Worm (Caenorhabditis elegans) whole organism, L1 larva: ENCODE results near the gene C13F10.7.

Source experiments
- C16A3.4 ChIP-seq: fragments of 150-350 bp; optimal IDR thresholded peaks from 2 replicates; lab custom pipeline; 2014; ENCODE audit warnings: missing biosample characterization, missing genetic modification characterization
- alr-1 ChIP-seq: fragments of 200-800 bp; sonication (Bioruptor generic); optimal IDR thresholded peaks from 2 replicates; lab custom pipeline; 2018; ENCODE audit warnings: borderline replicate concordance, mild to moderate bottlenecking, missing genetic modification characterization, missing compliant biosample characterization
- aly-2 ChIP-seq: fragments of 150-350 bp; optimal IDR thresholded peaks from 2 replicates; lab custom pipeline; 2014; ENCODE audit warnings: missing biosample characterization, missing genetic modification characterization
- ama-1 ChIP-seq: fragments of 150-350 bp; optimal IDR thresholded peaks from 2 replicates; lab custom pipeline; 2014
- ceh-8 ChIP-seq: fragments of 200-800 bp; sonication (Bioruptor generic); optimal IDR thresholded peaks from 2 replicates; lab custom pipeline; 2018; ENCODE audit warnings: mild to moderate bottlenecking, missing genetic modification characterization, moderate library complexity, missing compliant biosample characterization
- dpl-1 ChIP-seq, 3 experiments: fragments of 150-350 bp in 2 of 3; sonication (generic microtip) in 1 of 3; optimal IDR thresholded peaks; 2 replicates each; lab custom pipeline; 2014 to 2017; ENCODE audit warnings: missing biosample characterization in 3 of 3, missing genetic modification characterization in 3 of 3, missing genetic modification reagents in 3 of 3
- efl-1 ChIP-seq, 4 experiments: fragments of 150-350 bp; optimal IDR thresholded peaks in 3 of 4; peaks in 1 of 4; 1 replicate in 1 of 4; 2 replicates in 3 of 4; lab custom pipeline; 2014; ENCODE audit warnings: missing biosample characterization in 2 of 4, missing genetic modification characterization in 2 of 4, missing genetic modification reagents in 2 of 4
- egl-27 ChIP-seq, 2 experiments: fragments of 150-350 bp in 1 of 2; sonication (generic microtip); optimal IDR thresholded peaks; 3 replicates each; lab custom pipeline; 2017 to 2018; ENCODE audit warnings: missing biosample characterization in 2 of 2, missing genetic modification characterization in 2 of 2, missing genetic modification reagents in 2 of 2
- elt-2 ChIP-seq: sonication (generic microtip); optimal IDR thresholded peaks from 2 replicates; lab custom pipeline; 2016; ENCODE audit warnings: missing genetic modification characterization, mild to moderate bottlenecking, inconsistent platforms, missing compliant biosample characterization, missing genetic modification reagents
- elt-3 ChIP-seq, 6 experiments: fragments of 150-350 bp in 1 of 6; sonication (generic microtip); optimal IDR thresholded peaks; 2 replicates each; lab custom pipeline; 2017 to 2018; ENCODE audit warnings: missing biosample characterization in 6 of 6, missing genetic modification characterization in 6 of 6, inconsistent platforms in 1 of 6
- fkh-4 ChIP-seq: sonication (generic microtip); optimal IDR thresholded peaks from 2 replicates; lab custom pipeline; 2016; ENCODE audit warnings: missing compliant biosample characterization, missing genetic modification characterization, borderline replicate concordance
- fos-1 ChIP-seq: fragments of 150-350 bp; optimal IDR thresholded peaks from 2 replicates; lab custom pipeline; 2014; ENCODE audit warnings: missing biosample characterization, missing genetic modification characterization
- irx-1 ChIP-seq: sonication (generic microtip); optimal IDR thresholded peaks from 2 replicates; lab custom pipeline; 2016; ENCODE audit warnings: missing genetic modification characterization, missing compliant biosample characterization
- jun-1 ChIP-seq: fragments of 150-350 bp; optimal IDR thresholded peaks from 2 replicates; lab custom pipeline; 2014; ENCODE audit warnings: missing biosample characterization, missing genetic modification reagents, missing genetic modification characterization
- lin-13 ChIP-seq: fragments of 150-350 bp; optimal IDR thresholded peaks from 2 replicates; lab custom pipeline; 2014; ENCODE audit warnings: missing biosample characterization, missing genetic modification reagents, missing genetic modification characterization
- lin-14 ChIP-seq: fragments of 200-800 bp; sonication (Bioruptor generic); optimal IDR thresholded peaks from 2 replicates; lab custom pipeline; 2018; ENCODE audit warnings: mild to moderate bottlenecking, missing genetic modification characterization, moderate library complexity, missing compliant biosample characterization
- lin-15B ChIP-seq: fragments of 150-350 bp; sonication (generic microtip); optimal IDR thresholded peaks from 3 replicates; lab custom pipeline; 2014; ENCODE audit warnings: missing biosample characterization, missing genetic modification characterization
- lin-35 ChIP-seq, 2 experiments: fragments of 150-350 bp; optimal IDR thresholded peaks; 2 replicates each; lab custom pipeline; 2014; ENCODE audit warnings: missing biosample characterization in 2 of 2, missing genetic modification characterization in 2 of 2, missing genetic modification reagents in 2 of 2
- lir-3 ChIP-seq: sonication (generic microtip); optimal IDR thresholded peaks from 2 replicates; lab custom pipeline; 2016; ENCODE audit warnings: mild to moderate bottlenecking, missing genetic modification characterization, moderate library complexity, missing compliant biosample characterization; ENCODE audit not compliant: poor library complexity
- nhr-11 ChIP-seq: fragments of 150-350 bp; optimal IDR thresholded peaks from 2 replicates; lab custom pipeline; 2014; ENCODE audit warnings: missing biosample characterization, missing genetic modification characterization
- nhr-20 ChIP-seq: sonication (generic microtip); optimal IDR thresholded peaks from 2 replicates; lab custom pipeline; 2016; ENCODE audit warnings: mild to moderate bottlenecking, missing genetic modification characterization, missing compliant biosample characterization
- nhr-237 ChIP-seq: fragments of 150-350 bp; optimal IDR thresholded peaks from 2 replicates; lab custom pipeline; 2014; ENCODE audit warnings: missing biosample characterization, missing genetic modification characterization
- nhr-28 ChIP-seq: fragments of 150-350 bp; optimal IDR thresholded peaks from 2 replicates; lab custom pipeline; 2014; ENCODE audit warnings: missing biosample characterization, missing genetic modification characterization
- nhr-47 ChIP-seq: sonication (generic microtip); optimal IDR thresholded peaks from 2 replicates; lab custom pipeline; 2016; ENCODE audit warnings: mild to moderate bottlenecking, missing genetic modification characterization, moderate library complexity, missing compliant biosample characterization
- nhr-71 ChIP-seq: sonication (generic microtip); optimal IDR thresholded peaks from 2 replicates; lab custom pipeline; 2016; ENCODE audit warnings: mild to moderate bottlenecking, missing genetic modification characterization, moderate library complexity, missing compliant biosample characterization
- nhr-85 ChIP-seq: sonication (generic microtip); peaks from one replicate; lab custom pipeline; 2016; ENCODE audit warnings: missing genetic modification characterization, inconsistent platforms, missing compliant biosample characterization
- nhr-90 ChIP-seq: sonication (generic microtip); optimal IDR thresholded peaks from 2 replicates; lab custom pipeline; 2016; ENCODE audit warnings: mild to moderate bottlenecking, missing genetic modification characterization, missing compliant biosample characterization; ENCODE audit not compliant: poor library complexity
- pax-3 ChIP-seq: fragments of 200-800 bp; sonication (Bioruptor generic); optimal IDR thresholded peaks from 2 replicates; lab custom pipeline; 2018; ENCODE audit warnings: mild to moderate bottlenecking, missing genetic modification characterization, moderate library complexity, missing compliant biosample characterization
- pqm-1 ChIP-seq: sonication (generic microtip); optimal IDR thresholded peaks from 3 replicates; lab custom pipeline; 2017; ENCODE audit warnings: missing biosample characterization, missing genetic modification characterization
- snpc-4 ChIP-seq: fragments of 150-350 bp; optimal IDR thresholded peaks from 2 replicates; lab custom pipeline; 2014; ENCODE audit warnings: missing biosample characterization, missing genetic modification characterization
- snu-23 ChIP-seq: sonication (generic microtip); optimal IDR thresholded peaks from 2 replicates; lab custom pipeline; 2016; ENCODE audit warnings: missing genetic modification characterization, missing compliant biosample characterization
- sox-4 ChIP-seq: sonication (generic microtip); optimal IDR thresholded peaks from 2 replicates; lab custom pipeline; 2016; ENCODE audit warnings: missing genetic modification characterization, missing compliant biosample characterization
- unc-62 ChIP-seq: fragments of 150-350 bp; optimal IDR thresholded peaks from 2 replicates; lab custom pipeline; 2014; ENCODE audit warnings: missing biosample characterization, missing genetic modification reagents, missing genetic modification characterization
- unc-86 ChIP-seq: sonication (generic microtip); optimal IDR thresholded peaks from 2 replicates; lab custom pipeline; 2016; ENCODE audit warnings: missing genetic modification characterization, missing compliant biosample characterization
- unc-98 ChIP-seq: fragments of 200-800 bp; sonication (Bioruptor generic); IDR thresholded peaks from 2 replicates; pipeline ENCODE4 v1.3.6; 2022; ENCODE audit warnings: missing genetic modification characterization, missing compliant biosample characterization
- xbp-1 ChIP-seq: sonication (generic microtip); optimal IDR thresholded peaks from 2 replicates; lab custom pipeline; 2016; ENCODE audit warnings: missing genetic modification characterization, missing compliant biosample characterization
- zip-4 ChIP-seq: fragments of 200-800 bp; sonication (Bioruptor generic); optimal IDR thresholded peaks from 2 replicates; lab custom pipeline; 2018; ENCODE audit warnings: mild to moderate bottlenecking, missing genetic modification characterization, moderate library complexity, missing compliant biosample characterization

C13F10.7 gene

ce11 chrV:7214802-7215201 lies 8.2 kb downstream of the C13F10.7 start, which contains the start of gene soap-1:
Gene soap-1, minus strand, starts transcription at chrV:7214902.
- no peak for TF ChIP-seq unc-86 (tag; lab: Kevin White, UChicago)
- TF ChIP-seq nhr-28: no peak
- TF ChIP-seq nhr-11 (tag; lab: Kevin White, UChicago): no peak
- TF ChIP-seq jun-1 (tag; lab: Kevin White, UChicago): no peak
- no peak for TF ChIP-seq xbp-1 (tag; lab: Kevin White, UChicago)
- no peak for TF ChIP-seq fos-1 (tag; lab: Kevin White, UChicago)
- no peak for TF ChIP-seq unc-62 (GFP tag; lab: Kevin White, UChicago)
- no peak for TF ChIP-seq elt-2 (tag; lab: Kevin White, UChicago)
- TF ChIP-seq nhr-85: no peak

ce11 chrV:7209001-7209400 lies 14.1 kb downstream of the C13F10.7 start:
- TF ChIP-seq lir-3 (tag; lab: Kevin White, UChicago): no peak
- TF ChIP-seq C16A3.4: no peak
- TF ChIP-seq efl-1 (optimal IDR thresholded peaks at IDR 0.05; lab: Kevin White, UChicago): no peak
- TF ChIP-seq efl-1 (GFP tag; optimal IDR thresholded peaks at IDR 0.05 in 1 of 2; lab: Kevin White, UChicago): peak in 1 of 2 experiments; percentile 82
- no peak for TF ChIP-seq unc-98 (GFP tag; lab: Robert Waterston, UW)

- TF ChIP-seq elt-3 (tag; optimal IDR thresholded peaks at IDR 0.05; lab: Kevin White, UChicago): no peak
- TF ChIP-seq efl-1 (optimal IDR thresholded peaks at IDR 0.05; lab: Kevin White, UChicago): no peak
- peak in 1 of 2 experiments; percentile 21 for TF ChIP-seq efl-1 (GFP tag; optimal IDR thresholded peaks at IDR 0.05 in 1 of 2; lab: Kevin White, UChicago)
- no peak for TF ChIP-seq lin-15B (tag; lab: Kevin White, UChicago)
Observed at ce11 chrV:7201353-7201752, 21.7 kb downstream of the C13F10.7 start.

ce11 chrV:7199932-7200331 lies 23.1 kb downstream of the C13F10.7 start, which contains the start of gene F09G2.1:
Gene F09G2.1, plus strand, starts transcription at chrV:7200232.
- no peak for TF ChIP-seq C16A3.4
- TF ChIP-seq ceh-8: no peak
- no peak for TF ChIP-seq nhr-237
- no peak for TF ChIP-seq fkh-4 (tag; lab: Kevin White, UChicago)
- no peak for TF ChIP-seq irx-1 (tag; lab: Kevin White, UChicago)
- no peak for TF ChIP-seq fos-1 (tag; lab: Kevin White, UChicago)
- no peak for TF ChIP-seq lin-13 (GFP tag; lab: Kevin White, UChicago)
- TF ChIP-seq alr-1 (tag; lab: Kevin White, UChicago): no peak
- no peak for TF ChIP-seq snpc-4 (tag; lab: Kevin White, UChicago)
- TF ChIP-seq ama-1: no peak

- TF ChIP-seq sox-4 (tag; lab: Kevin White, UChicago) (no peak), dpl-1 (GFP tag; optimal IDR thresholded peaks at IDR 0.05; lab: Kevin White, UChicago) (no peak), nhr-20 (tag; lab: Kevin White, UChicago) (no peak), fkh-4 (tag; lab: Kevin White, UChicago) (no peak), egl-27 (tag; optimal IDR thresholded peaks at IDR 0.05; lab: Kevin White, UChicago) (no peak), snu-23 (GFP tag; lab: Kevin White, UChicago) (no peak)
Observed at ce11 chrV:7199077-7199476, 24.0 kb downstream of the C13F10.7 start.

ce11 chrV:7198403-7198802 lies 24.6 kb downstream of the C13F10.7 start:
- no peak for TF ChIP-seq efl-1 (optimal IDR thresholded peaks at IDR 0.05; lab: Kevin White, UChicago)
- TF ChIP-seq efl-1 (GFP tag; optimal IDR thresholded peaks at IDR 0.05 in 1 of 2; lab: Kevin White, UChicago): peak in 1 of 2 experiments; percentile 91
- TF ChIP-seq pqm-1 (tag; lab: Kevin White, UChicago): no peak
- TF ChIP-seq ama-1: peak; percentile 81
- TF ChIP-seq zip-4 (GFP tag; lab: Kevin White, UChicago): no peak
- no peak for TF ChIP-seq dpl-1 (GFP tag; optimal IDR thresholded peaks at IDR 0.05; lab: Kevin White, UChicago)
- peak; percentile 59 for TF ChIP-seq aly-2 (tag; lab: Kevin White, UChicago)
- TF ChIP-seq nhr-71: peak; percentile 1
- TF ChIP-seq nhr-85: peak; percentile 45
- no peak for TF ChIP-seq lin-14 (GFP tag; lab: Kevin White, UChicago)
- TF ChIP-seq lin-35 (GFP tag; optimal IDR thresholded peaks at IDR 0.05; lab: Kevin White, UChicago): peak in 1 of 2 experiments; percentile 31
- peak; percentile 9 for TF ChIP-seq snu-23 (GFP tag; lab: Kevin White, UChicago)
- TF ChIP-seq elt-2 (tag; lab: Kevin White, UChicago): peak; percentile 66
- peak; percentile 4 for TF ChIP-seq nhr-47
- TF ChIP-seq nhr-90 (tag; lab: Kevin White, UChicago): peak; percentile 13
- TF ChIP-seq pax-3: peak; percentile 2
- TF ChIP-seq, all 84 proteins: peak for 11
